Worm (Caenorhabditis elegans): Measurements from ENCODE around the gene F59B2.15.

Gene F59B2.15

ce11 chrIII:8984960-8985359 lies 17.5 kb downstream of the F59B2.15 start (continued):
- TF ChIP-seq die-1 (tag; optimal IDR thresholded peaks at IDR 0.05) (no peak), snpc-3.4 (tag; optimal IDR thresholded peaks at IDR 0.05) (no peak), dpff-1 (tag; optimal IDR thresholded peaks at IDR 0.05) (no peak), nfyb-1 (GFP tag; IDR thresholded peaks at IDR 0.05) (0 out of 2 replicates have a peak, but pooled peaks have one; percentile 50), efl-1 (GFP tag; optimal IDR thresholded peaks at IDR 0.05) (peak; percentile 28), him-1 (tag; optimal IDR thresholded peaks at IDR 0.05) (no peak), madf-3 (GFP tag; IDR thresholded peaks at IDR 0.05) (no peak), lin-35 (GFP tag; optimal IDR thresholded peaks at IDR 0.05) (peak in 1 of 3 experiments; percentile 68), ztf-22 (GFP tag; optimal IDR thresholded peaks at IDR 0.05) (no peak), hmg-20 (GFP tag; IDR thresholded peaks at IDR 0.05) (no peak), ztf-6 (GFP tag; IDR thresholded peaks at IDR 0.05) (no peak), tbp1 (GFP tag; optimal IDR thresholded peaks at IDR 0.05) (peak; percentile 15), nhr-90 (tag; optimal IDR thresholded peaks at IDR 0.05) (no peak), chd-7 (tag; optimal IDR thresholded peaks at IDR 0.05) (peak; percentile 10), F39B2.1 (GFP tag; IDR thresholded peaks at IDR 0.05) (no peak), attf-5 (GFP tag; optimal IDR thresholded peaks at IDR 0.05) (peak; percentile 0), Y95B8A.8 (GFP tag; IDR thresholded peaks at IDR 0.05) (no peak), gei-17 (GFP tag; optimal IDR thresholded peaks at IDR 0.05) (no peak), ztf-25 (GFP tag; IDR thresholded peaks at IDR 0.05) (no peak), ztf-26 (tag; optimal IDR thresholded peaks at IDR 0.05) (no peak), F33H1.4 (GFP tag; IDR thresholded peaks at IDR 0.05) (no peak), dox-1 (GFP tag; IDR thresholded peaks at IDR 0.05) (0 out of 2 replicates have a peak, but pooled peaks have one; percentile 27)

DNA sequence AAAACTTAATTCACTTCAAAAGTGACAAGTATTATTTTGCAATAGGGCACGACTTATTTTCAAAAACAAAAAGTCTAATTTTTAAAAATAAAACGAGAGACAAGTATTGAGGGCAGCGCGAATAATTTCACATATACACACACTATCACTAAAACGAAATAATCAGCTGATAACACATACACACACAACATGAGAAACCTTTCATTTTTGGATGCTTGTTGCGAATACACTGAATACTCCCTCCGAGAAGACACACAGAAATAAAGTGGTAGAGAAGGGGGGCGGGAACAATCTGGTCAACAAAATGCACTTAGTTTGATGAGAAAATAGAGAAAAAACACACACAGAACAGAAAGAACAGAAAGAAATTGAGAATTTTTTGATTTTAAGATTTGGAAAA lies 18.0 kb downstream of the F59B2.15 start:
- TF ChIP-seq lin-40 (tag; optimal IDR thresholded peaks at IDR 0.05), result no peak
- TF ChIP-seq bed-2 (GFP tag; IDR thresholded peaks at IDR 0.05), result no peak
- no peak for TF ChIP-seq rpc-1 (optimal IDR thresholded peaks at IDR 0.05)
- no peak for TF ChIP-seq rpc-1 (tag; optimal IDR thresholded peaks at IDR 0.05)
- TF ChIP-seq mes-4 (tag; optimal IDR thresholded peaks at IDR 0.05), result no peak
- TF ChIP-seq nhr-80 (tag; optimal IDR thresholded peaks at IDR 0.05), result peak; percentile 11
- no peak for TF ChIP-seq egl-18 (GFP tag; IDR thresholded peaks at IDR 0.05)
- peak; percentile 4 for TF ChIP-seq lin-54 (GFP tag; optimal IDR thresholded peaks at IDR 0.05)
- 0 out of 2 replicates have a peak, but pooled peaks have one; percentile 49 for TF ChIP-seq F39B2.1 (GFP tag; IDR thresholded peaks at IDR 0.05)
- 0 out of 2 replicates have a peak, but pooled peaks have one; percentile 22 for TF ChIP-seq hsf-1 (GFP tag; IDR thresholded peaks at IDR 0.05)
- no peak for TF ChIP-seq ceh-40 (GFP tag; IDR thresholded peaks at IDR 0.05)
- TF ChIP-seq let-526 (GFP tag; IDR thresholded peaks at IDR 0.05), result no peak
- no peak for TF ChIP-seq unc-130 (GFP tag; optimal IDR thresholded peaks at IDR 0.05)
- peak; percentile 6; the same call in 1 of the 2 replicates for TF ChIP-seq madf-6 (GFP tag; IDR thresholded peaks at IDR 0.05)

ce11 chrIII:8983811-8984210 lies 18.6 kb downstream of the F59B2.15 start:
- no peak for TF ChIP-seq B0336.3 (GFP tag; IDR thresholded peaks at IDR 0.05)
- TF ChIP-seq lin-35 (GFP tag; optimal IDR thresholded peaks at IDR 0.05), result no peak
- no peak for TF ChIP-seq D2030.7 (GFP tag; IDR thresholded peaks at IDR 0.05)
- no peak for TF ChIP-seq ceh-79 (tag; optimal IDR thresholded peaks at IDR 0.05)
- TF ChIP-seq B0261.1 (tag; optimal IDR thresholded peaks at IDR 0.05), result no peak
- TF ChIP-seq nhr-90 (tag; optimal IDR thresholded peaks at IDR 0.05), result peak; percentile 8
- TF ChIP-seq K11D2.4 (GFP tag; IDR thresholded peaks at IDR 0.05), result peak; percentile 39; the same call in 1 of the 2 replicates
- peak; percentile 31 for TF ChIP-seq ceh-27 (GFP tag; optimal IDR thresholded peaks at IDR 0.05)
- no peak for TF ChIP-seq nfyb-1 (GFP tag; IDR thresholded peaks at IDR 0.05)
- no peak for TF ChIP-seq madf-3 (GFP tag; IDR thresholded peaks at IDR 0.05)
- TF ChIP-seq atf-7 (tag; optimal IDR thresholded peaks at IDR 0.05), result no peak
- TF ChIP-seq F52B5.7 (tag; optimal IDR thresholded peaks at IDR 0.05), result no peak
- no peak for TF ChIP-seq tbx-9 (tag; optimal IDR thresholded peaks at IDR 0.05; ENCODE audit: borderline replicate concordance)
- TF ChIP-seq madf-6 (GFP tag; IDR thresholded peaks at IDR 0.05), result no peak
- no peak for TF ChIP-seq nhr-120 (GFP tag; IDR thresholded peaks at IDR 0.05)
- no peak for TF ChIP-seq die-1 (tag; optimal IDR thresholded peaks at IDR 0.05)
- TF ChIP-seq lin-54 (GFP tag; optimal IDR thresholded peaks at IDR 0.05), result no peak
- TF ChIP-seq ceh-100 (GFP tag; IDR thresholded peaks at IDR 0.05), result no peak
- no peak for TF ChIP-seq aptf-2 (GFP tag; conservative IDR thresholded peaks at IDR 0.05)
- TF ChIP-seq bed-2 (GFP tag; IDR thresholded peaks at IDR 0.05), result no peak
- TF ChIP-seq somi-1 (GFP tag; optimal IDR thresholded peaks at IDR 0.05), result peak; percentile 60

Measured in whole organism, young adult.